Fruit fly (Drosophila melanogaster) S2 (cell line): Measurements from ENCODE around the gene Antdh.

ENCODE experiments used
- CG8478 ChIP-seq: fragments of >200 bp; optimal IDR thresholded peaks from 2 replicates; lab custom pipeline; 2018
- CTCF ChIP-seq, 2 experiments: fragments of >200 bp; optimal IDR thresholded peaks; 2 replicates each; lab custom pipeline; 2018

The Antdh gene

DNA sequence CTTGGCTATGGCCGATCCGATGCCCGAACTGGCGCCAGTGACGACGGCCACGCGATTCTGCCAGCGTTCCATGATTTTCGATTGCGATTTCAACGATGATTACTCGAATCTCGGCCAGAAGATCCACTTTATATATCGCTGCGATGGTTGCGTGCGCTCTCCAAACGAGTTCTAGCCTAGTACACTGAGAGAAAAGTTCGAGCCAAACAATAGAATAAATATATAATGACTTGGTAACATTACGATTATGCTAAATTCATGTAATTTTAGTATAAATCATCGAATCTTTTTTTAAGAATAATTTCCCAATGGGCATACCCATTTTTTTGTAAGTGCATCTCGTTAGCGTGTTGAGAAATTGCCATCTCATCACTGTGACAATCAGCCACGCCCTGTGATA lies at the start of gene Antdh:
Gene Antdh, minus strand, starts transcription at position 101 of the 400 bp plus-strand sequence.
- TF ChIP-seq CG8478 (lab: Kevin White, UChicago) (no peak), CTCF (optimal IDR thresholded peaks at IDR 0.05; lab: Kevin White, UChicago) (no peak)

DNA sequence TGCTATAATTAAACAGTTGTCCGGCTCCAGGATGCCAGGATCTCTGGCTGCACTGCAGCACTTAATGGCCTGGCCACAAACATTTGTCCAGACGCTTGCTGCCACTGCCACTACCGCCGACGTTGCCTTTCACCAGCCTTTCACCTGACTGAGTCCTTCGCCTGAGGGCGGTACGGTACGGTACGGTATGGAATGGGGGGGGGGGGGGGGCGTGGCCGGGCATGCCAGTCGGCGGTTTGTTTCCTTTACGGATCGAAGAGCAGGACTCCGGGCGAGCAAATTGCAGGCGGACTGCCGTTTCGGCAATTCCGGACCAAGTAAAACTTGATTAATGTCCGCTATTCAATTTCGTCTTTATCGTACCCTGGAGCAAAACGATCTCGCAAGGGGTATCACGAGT lies 34.2 kb upstream of the Antdh start:
- no peak for TF ChIP-seq CTCF (optimal IDR thresholded peaks at IDR 0.05; lab: Kevin White, UChicago)
- no peak for TF ChIP-seq CG8478 (lab: Kevin White, UChicago)

DNA sequence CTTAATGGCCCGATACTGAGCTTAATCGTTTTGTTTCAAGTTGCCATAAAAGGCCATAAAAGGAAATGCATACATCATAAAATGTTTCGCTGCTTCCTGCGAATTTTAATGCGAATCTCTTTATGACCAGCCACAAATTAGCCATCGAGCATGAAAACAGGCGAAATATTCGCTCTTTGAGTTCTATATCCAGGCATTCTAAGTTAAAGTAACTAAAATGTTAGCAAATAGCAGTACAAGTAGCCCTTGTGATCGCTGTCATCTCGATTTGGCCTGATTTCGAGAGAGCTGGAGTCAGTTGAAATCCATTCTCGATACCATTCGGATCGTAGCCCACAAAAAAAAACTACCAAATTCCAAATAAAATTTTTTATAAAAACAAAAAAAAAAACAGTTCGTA lies 33.1 kb upstream of the Antdh start, which contains the start of gene CG11106:
Gene CG11106, plus strand, starts transcription at position 301 of the 400 bp plus-strand sequence.
- TF ChIP-seq CG8478 (lab: Kevin White, UChicago) (no peak), CTCF (optimal IDR thresholded peaks at IDR 0.05; lab: Kevin White, UChicago) (no peak)

DNA sequence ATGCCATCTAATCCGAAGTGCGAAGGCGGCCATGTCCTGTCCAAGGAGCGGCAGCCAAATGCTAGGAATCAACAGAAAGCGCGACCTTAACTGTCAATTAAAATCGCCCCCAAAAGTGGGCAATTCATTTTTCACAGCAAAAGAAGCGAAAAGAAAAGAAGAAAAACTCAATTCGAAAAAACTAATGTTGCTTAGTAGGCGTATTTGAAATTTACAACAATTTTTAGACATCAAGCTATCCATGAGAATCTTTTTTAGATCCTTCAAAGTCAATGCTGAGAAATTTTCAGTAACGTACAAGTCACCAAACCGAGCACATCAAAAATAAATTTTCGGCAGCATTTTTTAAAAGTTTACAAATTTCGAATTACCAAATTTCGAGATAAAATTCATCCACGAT lies 13.8 kb upstream of the Antdh start, which contains the start of gene CG15200:
Gene CG15200, plus strand, starts transcription at position 301 of the 400 bp plus-strand sequence.
- TF ChIP-seq CG8478 (lab: Kevin White, UChicago) (no peak), CTCF (optimal IDR thresholded peaks at IDR 0.05; lab: Kevin White, UChicago) (no peak)

DNA sequence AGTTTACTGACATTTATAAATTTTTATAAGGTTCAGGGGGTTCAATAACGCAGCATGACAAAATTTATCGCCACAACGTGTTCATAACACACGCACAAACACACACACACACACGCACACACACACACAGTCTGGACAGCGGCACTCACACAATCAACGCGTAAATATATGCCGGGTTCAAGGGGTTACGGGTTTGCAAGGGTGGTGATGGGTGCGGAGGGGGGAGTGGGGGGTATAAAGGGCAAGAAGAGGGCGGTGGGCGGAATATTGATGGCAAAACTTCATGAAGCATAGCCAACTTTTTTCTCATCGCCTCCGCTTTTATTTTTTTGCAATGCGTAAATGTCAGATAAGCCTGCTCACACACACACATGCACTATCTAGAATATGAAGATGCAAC lies 7.2 kb upstream of the Antdh start:
- TF ChIP-seq CG8478 (lab: Kevin White, UChicago), result no peak
- no peak for TF ChIP-seq CTCF (optimal IDR thresholded peaks at IDR 0.05; lab: Kevin White, UChicago)

DNA sequence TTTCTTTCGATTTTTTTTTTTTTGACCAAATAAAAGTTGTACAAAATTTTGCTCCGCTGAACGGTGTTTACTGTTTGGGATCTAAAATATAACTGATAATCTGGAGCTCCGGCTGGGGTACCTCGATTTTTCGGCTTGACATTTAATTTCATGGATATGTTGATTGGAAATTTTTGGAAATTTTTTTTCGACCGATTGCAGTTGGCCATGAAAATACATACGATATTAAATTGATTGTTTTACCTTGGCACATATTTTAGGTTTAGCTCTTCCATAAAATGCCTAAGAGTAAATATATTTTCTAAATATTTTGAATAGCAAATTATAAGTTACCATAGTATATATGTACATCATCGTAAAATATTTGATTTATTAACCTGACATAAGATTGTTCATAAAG lies 1.7 kb upstream of the Antdh start, which contains the start of gene CG1394:
Gene CG1394, minus strand, starts transcription at position 101 of the 400 bp plus-strand sequence.
- TF ChIP-seq CTCF (optimal IDR thresholded peaks at IDR 0.05; lab: Kevin White, UChicago), result no peak
- TF ChIP-seq CG8478 (lab: Kevin White, UChicago), result no peak

DNA sequence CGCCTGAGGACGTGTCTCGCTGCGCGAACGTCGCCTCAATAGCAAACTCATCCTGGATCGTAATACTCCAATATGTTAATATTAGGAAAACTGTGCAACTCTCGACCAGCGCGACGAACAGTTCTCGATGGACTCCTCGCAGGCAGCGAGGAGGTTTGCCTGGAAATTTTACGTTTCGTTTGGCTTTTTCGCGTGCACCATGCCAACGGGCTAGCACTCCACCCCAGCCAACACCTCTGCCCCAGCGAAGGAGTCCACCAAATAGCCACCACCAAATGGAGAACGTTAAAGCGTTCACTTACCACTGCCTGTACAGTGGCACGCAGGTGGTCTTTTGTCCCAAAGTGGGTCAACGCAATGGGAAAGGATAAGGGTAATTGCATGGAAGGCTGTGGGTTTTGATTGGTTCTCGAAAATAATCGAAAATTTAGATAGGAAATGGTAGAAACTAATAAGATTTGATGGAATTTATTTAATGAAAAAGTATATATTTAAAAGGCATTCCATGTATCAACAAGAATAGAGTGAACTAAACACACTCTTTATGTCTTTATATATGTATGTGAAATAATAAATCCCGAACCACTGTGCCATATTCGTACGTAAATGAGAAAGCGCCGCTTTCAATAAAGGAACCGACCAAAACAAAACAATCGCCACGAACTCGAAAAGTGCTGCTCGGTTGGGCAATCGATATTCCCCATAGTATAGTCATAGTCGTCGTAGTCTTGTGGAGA lies 9.0 kb downstream of the Antdh start, which contains the start of gene CG32668:
Gene CG32668, minus strand, starts transcription at position 51 of the 737 bp plus-strand sequence.
- TF ChIP-seq CG8478 (lab: Kevin White, UChicago) (no peak), CTCF (optimal IDR thresholded peaks at IDR 0.05; lab: Kevin White, UChicago) (no peak)

DNA sequence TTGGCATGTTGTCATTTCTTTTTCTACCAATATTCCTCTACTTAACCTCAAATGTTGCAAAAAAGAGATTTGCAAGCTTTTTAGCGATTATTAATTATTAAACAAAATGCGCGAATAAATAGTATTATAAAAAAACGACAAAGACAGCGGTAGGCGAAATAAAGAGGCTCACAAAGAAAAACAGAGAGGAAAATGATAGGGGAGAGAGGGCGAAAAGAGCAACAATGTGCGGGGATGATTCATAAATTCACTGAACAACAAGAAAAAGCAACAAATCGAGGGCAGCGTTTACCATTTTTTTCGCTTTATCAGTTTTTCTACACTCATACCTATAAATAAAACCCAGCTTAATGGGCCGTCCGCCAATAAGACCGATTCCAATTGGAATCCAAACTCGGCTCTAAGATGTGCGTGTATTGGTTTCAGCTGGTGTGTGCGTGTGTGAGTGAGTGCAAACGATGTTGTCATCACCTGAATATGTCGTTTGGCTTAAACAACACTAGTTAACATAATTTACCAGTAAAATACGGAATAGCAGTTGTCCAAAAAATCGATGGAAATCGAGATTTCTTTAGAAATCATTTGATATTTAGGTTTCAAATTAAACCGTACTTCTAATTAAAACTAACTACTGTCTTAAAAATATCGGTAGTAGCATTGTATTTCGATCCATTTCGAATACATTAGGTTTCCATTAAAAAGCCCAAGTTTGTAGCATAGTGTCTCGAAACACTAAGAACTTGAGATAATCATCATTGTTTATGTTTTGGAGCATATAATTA lies 12.9 kb downstream of the Antdh start:
- no peak for TF ChIP-seq CTCF (optimal IDR thresholded peaks at IDR 0.05; lab: Kevin White, UChicago)
- no peak for TF ChIP-seq CG8478 (lab: Kevin White, UChicago)

DNA sequence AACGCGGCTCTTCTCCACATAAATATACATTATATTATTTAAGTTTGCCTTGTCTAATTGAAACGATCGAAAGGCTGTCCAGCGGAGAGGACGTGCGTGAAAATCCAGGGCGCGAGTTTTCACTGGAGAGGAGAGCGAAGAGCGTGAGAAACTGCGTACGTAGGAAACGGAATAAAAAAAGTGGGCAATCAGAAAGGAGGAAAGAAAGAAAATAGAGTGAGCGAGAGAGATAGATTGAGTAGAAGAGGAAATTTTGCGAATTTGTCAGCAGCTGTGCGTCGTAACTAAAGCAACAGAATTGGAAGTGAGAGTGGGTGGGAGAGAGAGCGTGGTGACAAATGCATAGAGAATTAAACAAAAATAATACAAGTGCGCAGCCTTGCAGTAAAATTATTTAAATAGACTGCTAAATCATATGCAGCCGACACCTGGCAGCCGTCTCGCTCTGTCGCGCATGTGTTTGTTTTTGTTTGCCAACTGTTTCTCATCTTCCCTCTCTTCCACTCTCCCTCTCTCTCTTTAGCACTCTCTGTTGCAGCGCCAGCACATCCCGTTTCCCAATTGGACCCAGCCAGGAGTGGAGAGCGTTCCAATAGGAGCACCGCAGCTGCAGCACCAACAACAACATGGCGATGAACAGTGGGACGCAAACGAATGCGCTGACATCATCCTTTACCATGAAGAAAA lies 14.2 kb downstream of the Antdh start:
- TF ChIP-seq CTCF (optimal IDR thresholded peaks at IDR 0.05; lab: Kevin White, UChicago), result peak; percentile 1 to 18
- no peak for TF ChIP-seq CG8478 (lab: Kevin White, UChicago)

DNA sequence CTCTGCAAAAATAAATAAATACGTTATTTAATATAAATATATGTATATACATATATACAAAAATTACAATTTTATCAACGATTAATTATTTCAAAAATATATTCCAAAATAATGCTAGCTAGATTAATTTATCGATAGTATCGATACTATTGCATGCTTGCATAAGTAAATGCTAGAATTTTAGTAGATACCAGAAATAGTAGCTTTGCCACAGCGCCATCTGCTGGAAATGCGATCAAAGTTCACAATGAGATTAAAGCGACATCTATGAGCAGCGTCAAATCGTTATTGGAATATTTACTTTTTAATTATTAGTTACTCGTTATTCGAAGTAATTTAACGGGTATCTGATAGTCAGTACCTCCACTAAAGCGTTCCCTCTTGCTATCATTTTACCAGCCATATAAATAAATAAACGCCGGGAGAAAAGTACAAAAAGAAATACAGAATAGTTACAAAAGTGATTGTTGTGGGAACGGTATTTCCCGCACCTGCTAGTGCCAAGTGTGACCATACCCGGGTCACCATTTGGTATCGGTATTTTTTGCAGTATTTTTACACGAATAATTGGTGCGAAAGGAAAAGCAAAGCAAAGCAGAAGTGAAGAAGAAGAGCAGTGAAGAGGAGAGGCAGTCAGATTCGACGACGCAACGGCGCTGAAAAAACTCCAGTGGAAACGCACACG lies 14.9 kb downstream of the Antdh start, which contains the start of the genes rtv and Dlic:
Gene rtv, minus strand, starts transcription at position 165 of the 685 bp plus-strand sequence.
Gene Dlic, plus strand, starts transcription at position 596 of the 685 bp plus-strand sequence.
- TF ChIP-seq CTCF (optimal IDR thresholded peaks at IDR 0.05; lab: Kevin White, UChicago) (peak; percentile 83 to 89), CG8478 (lab: Kevin White, UChicago) (no peak)

DNA sequence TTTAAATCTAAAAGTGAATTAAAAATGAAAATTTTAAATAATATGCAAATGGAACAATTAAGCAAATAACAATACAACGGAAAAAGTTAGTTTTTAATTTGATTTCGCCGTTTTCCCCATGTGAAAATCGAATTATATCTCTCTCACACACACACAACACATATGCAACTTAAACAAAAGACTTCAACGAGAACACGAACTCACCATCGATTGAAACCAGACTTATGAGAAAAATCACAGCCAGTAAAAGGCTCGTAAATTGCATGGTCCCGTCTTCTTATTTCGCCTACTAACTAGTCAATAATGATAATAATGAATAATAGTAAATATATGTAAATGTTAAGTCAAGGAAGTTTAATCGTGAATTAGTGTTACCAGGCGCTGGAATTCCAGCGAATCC lies 15.4 kb downstream of the Antdh start:
- TF ChIP-seq CTCF (optimal IDR thresholded peaks at IDR 0.05; lab: Kevin White, UChicago) (no peak), CG8478 (lab: Kevin White, UChicago) (no peak)

DNA sequence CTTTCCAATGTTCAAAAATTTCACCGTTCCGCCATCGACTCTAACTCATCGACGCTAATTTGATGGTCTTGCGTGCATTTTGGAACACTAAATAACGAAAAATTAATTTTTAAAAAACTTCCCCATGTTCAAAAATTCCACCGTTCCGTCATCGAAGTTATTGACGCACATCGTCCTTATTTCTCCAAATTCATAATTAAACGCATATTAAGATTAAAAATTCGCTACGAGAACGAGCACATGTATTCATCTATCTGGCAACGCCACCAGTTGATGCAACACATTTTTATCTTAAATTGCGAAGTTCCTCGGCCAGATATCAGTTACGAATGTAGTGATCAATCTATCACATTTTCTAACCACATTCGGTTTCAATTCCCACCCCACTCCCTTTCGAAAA lies 19.7 kb downstream of the Antdh start, which contains the start of gene Lint-1:
Gene Lint-1, plus strand, starts transcription at position 123 of the 400 bp plus-strand sequence.
- TF ChIP-seq CG8478 (lab: Kevin White, UChicago), result no peak
- no peak for TF ChIP-seq CTCF (optimal IDR thresholded peaks at IDR 0.05; lab: Kevin White, UChicago)

DNA sequence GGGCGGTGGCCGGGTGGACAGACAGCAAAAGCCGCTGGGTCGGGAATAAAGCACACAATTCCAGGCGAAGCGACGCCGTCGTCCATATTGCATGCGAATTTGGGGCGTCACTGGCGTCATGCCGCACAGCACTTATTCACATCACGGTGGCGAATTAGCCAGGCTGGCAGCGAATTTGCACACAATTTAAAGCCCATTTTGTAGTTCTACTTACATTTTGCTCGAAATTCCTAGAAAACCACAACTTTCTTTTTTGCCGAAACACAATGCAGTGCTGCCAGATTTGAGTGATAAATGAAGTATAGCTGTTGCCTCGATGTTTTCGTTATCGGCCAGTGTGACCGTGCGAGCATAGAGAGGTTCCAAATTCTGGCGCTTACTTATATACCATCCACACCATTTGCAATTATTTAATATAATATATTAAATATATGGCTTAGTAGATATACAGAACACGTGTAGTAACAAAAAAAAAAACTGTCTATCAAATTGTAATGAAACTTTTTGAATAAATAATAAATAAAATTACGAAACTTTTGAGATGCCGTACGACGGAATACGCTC lies 20.5 kb downstream of the Antdh start, which contains the start of gene Ran:
Gene Ran, minus strand, starts transcription at position 445 of the 564 bp plus-strand sequence.
- no peak for TF ChIP-seq CTCF (optimal IDR thresholded peaks at IDR 0.05; lab: Kevin White, UChicago)
- no peak for TF ChIP-seq CG8478 (lab: Kevin White, UChicago)
